Fruit fly (Drosophila melanogaster): ENCODE data around the gene CG43251.
A peak's percentile ranks its signal among the peaks of the same experiment; 100 is the strongest.

CG43251 gene

DNA sequence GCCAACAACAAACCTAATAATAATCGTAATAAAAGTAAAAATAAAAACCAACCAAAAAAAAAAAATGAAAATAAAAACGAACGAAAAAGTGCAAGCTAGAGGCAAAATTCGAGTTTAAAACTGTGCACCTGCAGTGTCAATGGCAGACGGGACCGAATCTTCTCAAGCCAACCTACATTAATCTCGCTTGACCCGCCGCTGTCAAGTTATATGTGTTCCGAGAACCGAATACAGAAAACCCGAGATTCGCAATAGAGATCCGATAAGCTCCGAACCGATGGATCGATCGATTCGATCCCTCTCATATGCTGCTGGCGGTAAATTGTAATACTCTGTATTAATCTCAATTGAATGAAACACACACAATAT, 13.9 kb downstream of the CG43251 start:
- TF ChIP-seq usp (GFP tag; optimal IDR thresholded peaks at IDR 0.05) (no peak), psq (optimal IDR thresholded peaks at IDR 0.05) (no peak), Dll (optimal IDR thresholded peaks at IDR 0.05) (no peak), CG8478 (optimal IDR thresholded peaks at IDR 0.05) (no peak), pan (optimal IDR thresholded peaks at IDR 0.05) (no peak)

DNA sequence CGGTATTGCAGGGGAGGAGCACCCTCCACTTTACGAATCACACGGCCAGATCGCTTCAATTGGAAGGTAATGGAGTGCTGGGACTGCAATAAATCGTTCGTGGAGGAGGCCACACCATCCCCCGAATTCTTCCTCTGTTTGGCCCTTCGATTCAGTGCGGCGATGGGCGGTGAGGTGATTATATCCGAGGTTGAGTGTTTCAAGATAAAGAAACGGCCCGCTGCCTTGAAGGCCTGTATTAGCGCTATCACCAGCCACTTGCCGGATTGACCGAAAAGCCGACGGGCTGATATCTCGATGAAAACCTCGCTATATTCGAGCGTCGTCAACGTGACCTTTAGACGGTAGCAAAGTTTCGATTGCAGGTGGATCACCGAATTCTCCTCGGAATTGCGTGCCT, 18.8 kb downstream of the CG43251 start:
- TF ChIP-seq pan (optimal IDR thresholded peaks at IDR 0.05) (no peak), EcR (GFP tag; optimal IDR thresholded peaks at IDR 0.05) (no peak), CG8478 (optimal IDR thresholded peaks at IDR 0.05) (no peak), psq (optimal IDR thresholded peaks at IDR 0.05) (no peak), Dll (optimal IDR thresholded peaks at IDR 0.05) (no peak), usp (GFP tag; optimal IDR thresholded peaks at IDR 0.05) (no peak)

DNA sequence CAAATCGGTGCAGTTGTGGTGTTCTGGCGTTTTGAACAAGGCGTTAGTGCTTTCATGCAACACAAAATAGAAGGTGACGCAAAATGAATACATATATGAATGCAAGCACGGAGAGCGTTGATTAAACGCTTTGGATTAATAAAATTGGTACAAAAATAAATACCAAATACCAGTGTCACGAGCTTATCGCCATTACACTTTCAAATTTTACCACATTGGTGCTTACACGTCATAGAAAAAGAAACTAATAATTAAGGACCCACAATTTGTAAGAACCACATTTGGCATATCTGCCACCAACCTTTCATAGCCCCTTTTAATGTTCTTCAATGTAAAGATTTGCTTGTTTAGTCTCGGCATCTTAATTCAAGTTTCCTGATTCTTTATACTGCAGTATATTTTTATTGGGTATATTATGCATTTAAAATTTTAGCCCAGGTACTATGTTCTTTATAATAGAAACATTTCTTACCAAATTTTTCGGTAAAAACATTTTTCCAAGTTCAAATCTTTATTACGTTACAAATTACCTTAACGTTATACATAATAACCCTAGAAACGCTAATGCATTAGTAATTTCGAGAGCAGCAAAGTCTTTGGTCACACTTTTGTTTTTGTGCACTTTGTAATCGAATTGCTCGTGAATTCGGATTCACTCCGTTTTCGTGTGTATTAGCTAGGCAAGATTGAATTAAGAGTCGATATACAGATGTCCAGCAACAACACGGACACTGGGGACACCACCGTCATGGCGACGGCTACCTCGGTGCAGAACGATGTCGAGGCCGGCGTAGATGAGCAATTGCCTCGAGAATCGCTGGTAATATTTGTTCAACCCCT, 19.8 kb downstream of the CG43251 start, which contains the start of the genes Pex16 and Pex14:
Gene Pex16, minus strand, starts transcription at position 41 of the 840 bp plus-strand sequence.
Gene Pex14, plus strand, starts transcription at position 576 of the 840 bp plus-strand sequence.
- TF ChIP-seq pan (optimal IDR thresholded peaks at IDR 0.05), result no peak

DNA sequence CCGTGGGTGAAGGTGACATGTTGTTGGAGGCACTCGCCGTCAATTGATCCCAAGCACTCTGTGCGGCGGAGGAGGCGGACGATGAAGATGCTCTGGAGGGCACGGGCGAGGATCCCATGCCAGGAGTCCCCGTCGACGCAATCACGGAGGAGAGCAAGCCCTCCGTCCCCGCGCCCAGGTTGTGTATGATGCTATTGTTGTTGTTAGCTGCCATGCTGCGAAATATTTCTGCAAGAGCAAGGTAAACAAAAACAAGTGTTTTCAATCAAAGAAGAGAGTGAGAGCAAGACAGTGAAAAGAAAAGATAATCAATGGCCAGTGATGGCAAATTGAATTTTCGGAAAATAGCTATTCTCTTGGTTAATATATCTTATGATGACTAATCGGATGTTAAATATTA, 25.7 kb downstream of the CG43251 start:
- no peak for TF ChIP-seq CG8478 (optimal IDR thresholded peaks at IDR 0.05)
- TF ChIP-seq Dll (optimal IDR thresholded peaks at IDR 0.05), result peak; percentile 16

DNA sequence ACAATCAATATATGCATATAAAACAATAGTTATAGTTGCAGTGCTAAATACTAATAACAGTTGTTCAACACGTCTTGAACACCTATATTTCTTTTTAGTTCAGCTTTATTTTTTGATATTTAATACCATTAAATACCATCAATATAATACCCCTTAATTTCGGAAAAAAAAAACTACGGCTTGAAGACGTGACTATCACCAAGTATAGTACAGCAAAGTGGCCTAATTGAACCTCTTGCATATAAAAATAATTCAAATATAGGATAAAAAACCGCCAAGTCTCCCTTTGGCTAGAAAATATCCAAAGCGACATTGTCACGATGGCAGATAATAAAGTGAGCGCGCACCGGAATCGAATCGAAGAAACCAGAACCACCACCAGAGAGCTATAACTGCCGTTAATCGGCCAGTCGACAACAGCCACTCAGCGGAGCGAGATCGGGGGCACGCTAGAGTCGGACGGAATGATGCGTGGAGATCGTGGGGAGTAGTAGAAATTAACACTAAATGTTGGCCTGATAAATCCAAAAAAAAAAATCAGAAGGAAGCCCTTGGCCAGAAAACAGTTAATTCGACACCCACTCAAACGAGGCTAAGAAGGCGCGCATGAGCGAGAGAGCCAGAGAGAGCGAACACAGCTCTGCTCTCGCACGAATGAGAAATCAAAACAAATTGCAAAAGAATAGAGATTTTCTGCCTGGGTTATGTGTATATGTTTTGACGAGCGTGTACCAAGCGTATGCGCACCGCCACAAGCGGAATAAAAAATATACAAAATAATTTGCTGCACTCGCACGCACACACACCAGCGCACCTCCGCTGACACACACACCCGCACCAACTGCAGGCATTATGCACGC, 26.4 kb downstream of the CG43251 start:
- TF ChIP-seq Dll (optimal IDR thresholded peaks at IDR 0.05) (peak; percentile 93), CG8478 (optimal IDR thresholded peaks at IDR 0.05) (no peak)

DNA sequence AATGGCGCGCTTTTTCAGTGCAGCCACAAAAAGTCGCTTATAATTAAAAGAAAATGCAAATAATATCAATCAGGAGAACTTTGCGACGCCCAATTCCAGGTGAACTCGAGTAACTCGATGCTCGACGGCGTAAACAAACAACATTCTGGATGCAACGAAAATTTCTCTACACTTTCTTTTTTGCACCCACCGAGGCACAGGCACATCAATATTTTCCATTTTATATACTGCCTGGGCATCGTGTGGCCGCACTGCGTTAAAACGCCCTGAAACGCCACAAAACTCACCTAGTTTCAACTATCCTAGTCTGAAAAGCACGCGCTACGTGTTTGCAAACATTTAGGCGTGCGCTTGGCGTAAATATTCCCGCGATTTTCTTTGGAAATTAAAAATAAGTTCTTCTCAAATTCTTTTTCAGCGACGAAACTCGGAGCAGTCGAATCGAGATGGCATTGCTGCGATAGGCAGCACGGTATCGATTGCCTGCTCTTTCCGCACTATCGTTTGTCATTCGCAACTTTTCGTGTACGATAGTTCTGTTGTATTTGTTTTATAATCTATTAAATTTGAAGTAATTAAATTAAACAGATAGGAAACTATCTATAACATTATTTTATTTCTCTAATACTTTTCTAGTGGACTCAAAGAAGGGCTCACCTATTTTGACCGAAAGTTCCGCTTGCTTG, 27.2 kb downstream of the CG43251 start, which contains the start of gene Pcif1:
Gene Pcif1, minus strand, starts transcription at position 456 of the 686 bp plus-strand sequence.
- TF ChIP-seq pan (optimal IDR thresholded peaks at IDR 0.05), result no peak
- TF ChIP-seq usp (GFP tag; optimal IDR thresholded peaks at IDR 0.05), result no peak
- no peak for TF ChIP-seq EcR (GFP tag; optimal IDR thresholded peaks at IDR 0.05)
- no peak for TF ChIP-seq CG8478 (optimal IDR thresholded peaks at IDR 0.05)
- TF ChIP-seq Dll (optimal IDR thresholded peaks at IDR 0.05), result no peak
- TF ChIP-seq psq (optimal IDR thresholded peaks at IDR 0.05), result no peak

DNA sequence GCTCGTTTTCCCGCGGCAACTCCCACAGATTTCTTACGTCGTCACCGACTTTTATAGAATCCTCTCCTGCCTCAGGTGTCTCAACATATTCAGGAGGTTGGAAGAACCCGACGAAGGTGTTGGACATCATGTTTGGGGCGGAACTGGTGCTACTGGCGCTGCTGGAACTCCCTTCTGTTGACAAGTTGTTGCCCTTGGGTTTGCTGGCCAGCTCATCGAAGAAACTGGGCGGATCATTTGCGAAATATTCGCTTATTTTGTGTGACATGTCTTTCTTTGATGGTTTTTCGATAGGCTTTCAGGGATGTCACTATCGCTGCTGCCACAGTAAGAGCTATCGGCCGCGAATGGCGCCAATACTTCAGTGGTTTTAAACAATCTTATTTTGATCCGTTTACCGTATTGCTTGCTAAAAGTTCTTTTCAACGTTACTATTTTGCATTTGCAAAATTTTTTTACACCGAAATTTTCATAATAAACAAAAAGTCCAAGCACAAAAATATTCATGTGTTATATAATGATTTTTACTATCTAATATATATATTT, 29.2 kb downstream of the CG43251 start, which contains the start of gene CG11396:
Gene CG11396, minus strand, starts transcription at position 303 of the 546 bp plus-strand sequence.
- TF ChIP-seq psq (optimal IDR thresholded peaks at IDR 0.05), result no peak
- TF ChIP-seq usp (GFP tag; optimal IDR thresholded peaks at IDR 0.05), result no peak
- no peak for TF ChIP-seq CG8478 (optimal IDR thresholded peaks at IDR 0.05)
- no peak for TF ChIP-seq EcR (GFP tag; optimal IDR thresholded peaks at IDR 0.05)
- no peak for TF ChIP-seq pan (optimal IDR thresholded peaks at IDR 0.05)
- TF ChIP-seq Dll (optimal IDR thresholded peaks at IDR 0.05), result no peak

DNA sequence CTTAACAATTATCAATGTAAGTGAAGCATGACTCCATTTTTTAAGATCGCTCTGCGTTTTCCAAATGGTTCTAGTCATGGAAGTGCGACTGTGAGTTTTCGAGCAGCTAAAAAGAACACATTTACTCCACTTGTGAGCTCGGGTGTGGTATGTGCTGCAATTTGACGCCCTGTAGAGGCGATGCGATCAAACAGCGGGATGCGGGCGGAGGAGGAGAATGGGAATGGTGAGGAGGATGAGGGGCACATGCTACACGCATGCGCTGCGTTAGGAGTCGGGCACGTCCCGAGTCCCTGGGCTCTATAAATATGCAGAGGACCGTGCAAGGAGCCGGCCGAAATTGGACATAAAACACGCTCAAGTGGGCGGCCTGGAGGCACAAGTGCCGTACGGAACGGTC, 30.6 kb downstream of the CG43251 start:
- TF ChIP-seq CG8478 (optimal IDR thresholded peaks at IDR 0.05), result no peak
- no peak for TF ChIP-seq psq (optimal IDR thresholded peaks at IDR 0.05)
- TF ChIP-seq Dll (optimal IDR thresholded peaks at IDR 0.05), result no peak
- no peak for TF ChIP-seq pan (optimal IDR thresholded peaks at IDR 0.05)
- no peak for TF ChIP-seq usp (GFP tag; optimal IDR thresholded peaks at IDR 0.05)
- TF ChIP-seq EcR (GFP tag; optimal IDR thresholded peaks at IDR 0.05), result no peak

DNA sequence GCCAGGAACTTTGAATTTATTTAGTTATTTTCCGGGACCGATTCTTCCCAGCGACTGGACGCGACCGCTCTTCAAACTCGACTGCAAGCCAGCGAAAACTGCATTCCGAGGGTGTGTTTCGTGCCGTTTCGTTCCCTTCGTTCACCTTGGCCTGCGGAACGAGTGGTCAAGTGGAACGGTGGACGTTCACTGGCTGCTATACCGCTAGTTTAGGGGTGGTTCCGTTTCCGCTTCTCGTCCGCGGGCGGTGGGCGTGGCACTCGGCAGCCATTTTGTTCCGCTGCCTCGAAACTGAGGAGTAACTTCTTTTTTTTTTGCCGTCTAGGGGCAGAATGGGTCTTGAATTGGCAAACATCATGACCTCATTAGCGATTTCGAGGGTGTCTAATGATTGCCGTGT, 34.0 kb downstream of the CG43251 start, which contains the start of gene Six4:
Gene Six4, minus strand, starts transcription at position 85 of the 400 bp plus-strand sequence.
- TF ChIP-seq CG8478 (optimal IDR thresholded peaks at IDR 0.05), result no peak
- TF ChIP-seq EcR (GFP tag; optimal IDR thresholded peaks at IDR 0.05), result no peak

DNA sequence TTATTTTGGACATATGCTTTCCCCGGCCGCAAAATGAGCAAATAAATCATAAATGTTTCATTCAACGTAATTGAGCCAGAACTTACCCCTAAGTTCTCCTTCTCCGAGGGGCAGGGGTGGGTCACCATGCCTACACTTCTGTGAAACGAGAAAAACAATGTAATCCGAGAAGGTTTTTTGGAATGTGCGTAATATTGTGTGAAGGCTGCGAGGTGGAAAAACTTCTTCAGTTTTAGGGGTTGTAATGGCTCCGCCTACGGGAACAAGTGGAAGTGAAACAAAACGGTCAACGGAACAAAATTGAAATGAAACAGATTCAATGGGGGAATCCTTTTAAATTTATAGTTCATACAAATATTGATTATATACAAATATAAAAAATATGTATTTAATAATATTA, 38.1 kb downstream of the CG43251 start:
- TF ChIP-seq pan (optimal IDR thresholded peaks at IDR 0.05) (no peak), CG8478 (optimal IDR thresholded peaks at IDR 0.05) (no peak), Dll (optimal IDR thresholded peaks at IDR 0.05) (no peak), usp (GFP tag; optimal IDR thresholded peaks at IDR 0.05) (no peak), EcR (GFP tag; optimal IDR thresholded peaks at IDR 0.05) (no peak), psq (optimal IDR thresholded peaks at IDR 0.05) (no peak)

DNA sequence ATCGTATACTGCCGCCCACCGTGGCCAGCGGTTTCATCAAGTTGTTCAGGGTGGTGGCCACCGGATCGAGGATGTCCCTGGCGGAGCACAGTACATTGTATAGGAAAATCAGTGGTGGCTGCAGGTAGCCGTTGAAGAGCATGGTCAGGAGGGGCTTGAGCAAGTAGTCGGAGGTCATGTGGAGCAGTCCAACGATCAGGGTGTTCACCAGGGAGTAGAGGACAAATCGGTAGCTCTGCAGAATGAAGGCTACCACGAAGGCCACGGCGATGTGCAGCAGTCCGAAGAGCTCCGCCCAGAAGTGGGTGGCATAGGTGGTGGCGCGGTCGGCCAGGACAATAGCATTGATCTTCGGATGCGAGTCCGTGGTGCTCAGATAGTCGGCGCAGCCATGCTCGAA, 38.7 kb downstream of the CG43251 start:
- TF ChIP-seq EcR (GFP tag; optimal IDR thresholded peaks at IDR 0.05), result no peak
- TF ChIP-seq CG8478 (optimal IDR thresholded peaks at IDR 0.05), result no peak
- no peak for TF ChIP-seq pan (optimal IDR thresholded peaks at IDR 0.05)
- TF ChIP-seq Dll (optimal IDR thresholded peaks at IDR 0.05), result no peak
- no peak for TF ChIP-seq psq (optimal IDR thresholded peaks at IDR 0.05)
- no peak for TF ChIP-seq usp (GFP tag; optimal IDR thresholded peaks at IDR 0.05)
